Fruit fly (Drosophila melanogaster): Measurements from ENCODE around the gene MnM.

MnM gene

dm6 chr3L:3198447-3199402 lies 20.3 kb upstream of the MnM start, which contains the start of the genes CG32276 and gry (continued):
- TF ChIP-seq twi (tag; optimal IDR thresholded peaks at IDR 0.05) (peak; percentile 61), Dad (GFP tag; optimal IDR thresholded peaks at IDR 0.05) (peak; percentile 68), CG6791 (GFP tag; IDR thresholded peaks at IDR 0.05; ENCODE audit: partially characterized antibody) (no peak), Usf (GFP tag; optimal IDR thresholded peaks at IDR 0.05) (peak; percentile 11), Hey (tag; optimal IDR thresholded peaks at IDR 0.05) (no peak), Pdp1 (GFP tag; optimal IDR thresholded peaks at IDR 0.05) (peak in 1 of 2 experiments; percentile 83), sna (GFP tag; IDR thresholded peaks at IDR 0.05; ENCODE audit: partially characterized antibody) (no peak), emc (GFP tag; optimal IDR thresholded peaks at IDR 0.05) (peak; percentile 48), unc-4 (GFP tag; IDR thresholded peaks at IDR 0.05; ENCODE audit: partially characterized antibody) (no peak), CG4424 (GFP tag; optimal IDR thresholded peaks at IDR 0.05) (peak; percentile 85), cwo (GFP tag; optimal IDR thresholded peaks at IDR 0.05) (peak; percentile 61), kay (GFP tag; optimal IDR thresholded peaks at IDR 0.05) (peak; percentile 83), CG7357 (GFP tag; IDR thresholded peaks at IDR 0.05) (peak; percentile 46; the same call in 1 of the 3 replicates), lilli (GFP tag; optimal IDR thresholded peaks at IDR 0.05) (peak; percentile 88), PHDP (tag; optimal IDR thresholded peaks at IDR 0.05) (no peak), CG31365 (tag; optimal IDR thresholded peaks at IDR 0.05) (no peak), Hmx (GFP tag; optimal IDR thresholded peaks at IDR 0.05) (no peak), Scr (GFP tag; IDR thresholded peaks at IDR 0.05; ENCODE audit: partially characterized antibody) (peak; percentile 53), CG3281 (GFP tag; optimal IDR thresholded peaks at IDR 0.05) (peak; percentile 83), pan (optimal IDR thresholded peaks at IDR 0.05) (no peak), pan (GFP tag; optimal IDR thresholded peaks at IDR 0.05 in 1 of 2, IDR thresholded peaks at IDR 0.05 in 1 of 2) (peak in 1 of 2 experiments; percentile 29), CG14965 (GFP tag; optimal IDR thresholded peaks at IDR 0.05; ENCODE audit: borderline replicate concordance) (no peak), eyg (GFP tag; optimal IDR thresholded peaks at IDR 0.05) (peak; percentile 54), ATbp (GFP tag; optimal IDR thresholded peaks at IDR 0.05) (no peak), Fer3 (tag; optimal IDR thresholded peaks at IDR 0.05) (peak; percentile 72), row (GFP tag; IDR thresholded peaks at IDR 0.05) (peak; percentile 93), CG6765 (GFP tag; optimal IDR thresholded peaks at IDR 0.05) (no peak), D19A (tag; optimal IDR thresholded peaks at IDR 0.05) (no peak), ssp (GFP tag; IDR thresholded peaks at IDR 0.05) (peak; percentile 46), chinmo (GFP tag; IDR thresholded peaks at IDR 0.05; ENCODE audit: partially characterized antibody) (0 out of 4 replicates have a peak, but pooled peaks have one; percentile 54), disco-r (GFP tag; optimal IDR thresholded peaks at IDR 0.05) (peak; percentile 80), CG18764 (GFP tag; optimal IDR thresholded peaks at IDR 0.05) (peak; percentile 74), CG6854 (GFP tag; optimal IDR thresholded peaks at IDR 0.05) (peak; percentile 29), CG5953 (GFP tag; IDR thresholded peaks at IDR 0.05) (no peak), Sox100B (GFP tag; optimal IDR thresholded peaks at IDR 0.05) (no peak), CG1603 (tag; optimal IDR thresholded peaks at IDR 0.05) (peak; percentile 86), ci (GFP tag; IDR thresholded peaks at IDR 0.05) (peak; percentile 66; the same call in 2 of the 3 replicates), CG4282 (GFP tag; optimal IDR thresholded peaks at IDR 0.05) (peak; percentile 67), Lim3 (GFP tag; IDR thresholded peaks at IDR 0.05) (no peak)
